Worm (Caenorhabditis elegans) whole organism, mixed stage, embryonic: ENCODE measurements around the gene inx-18.

Source experiments
- M03D4.4 ChIP-seq: sonication (generic microtip); optimal IDR thresholded peaks from 2 replicates; lab custom pipeline; 2017; ENCODE audit warnings: mild to moderate bottlenecking, missing genetic modification characterization, missing compliant biosample characterization
- bed-3 ChIP-seq: fragments of 200-800 bp; sonication (Bioruptor generic); optimal IDR thresholded peaks from 3 replicates; lab custom pipeline; 2018; ENCODE audit warnings: mild to moderate bottlenecking, missing genetic modification characterization, moderate library complexity, missing compliant biosample characterization
- blmp-1 ChIP-seq: fragments of 150-350 bp; optimal IDR thresholded peaks from 2 replicates; lab custom pipeline; 2014; ENCODE audit warnings: missing biosample characterization, missing genetic modification characterization
- ceh-39 ChIP-seq: fragments of 150-350 bp; optimal IDR thresholded peaks from 2 replicates; lab custom pipeline; 2014; ENCODE audit warnings: missing biosample characterization, missing genetic modification characterization
- ceh-43 ChIP-seq: fragments of 200-800 bp; sonication (Bioruptor generic); optimal IDR thresholded peaks from 2 replicates; lab custom pipeline; 2018; ENCODE audit warnings: mild to moderate bottlenecking, missing genetic modification characterization, moderate library complexity, missing compliant biosample characterization
- ceh-83 ChIP-seq: fragments of 200-800 bp; sonication (Bioruptor generic); optimal IDR thresholded peaks from 2 replicates; lab custom pipeline; 2018; ENCODE audit warnings: mild to moderate bottlenecking, missing genetic modification characterization, missing compliant biosample characterization
- ces-1 ChIP-seq: fragments of 150-350 bp; optimal IDR thresholded peaks from 2 replicates; lab custom pipeline; 2014; ENCODE audit warnings: missing biosample characterization, missing genetic modification reagents, missing genetic modification characterization
- cnd-1 ChIP-seq: fragments of 200-800 bp; sonication (Bioruptor generic); optimal IDR thresholded peaks from 2 replicates; lab custom pipeline; 2018; ENCODE audit warnings: mild to moderate bottlenecking, missing genetic modification characterization, missing compliant biosample characterization
- drap-1 ChIP-seq: fragments of 200-800 bp; sonication (Bioruptor generic); optimal IDR thresholded peaks from 3 replicates; lab custom pipeline; 2018; ENCODE audit warnings: mild to moderate bottlenecking, missing genetic modification characterization, missing compliant biosample characterization
- elt-1 ChIP-seq: sonication (generic microtip); optimal IDR thresholded peaks from 2 replicates; lab custom pipeline; 2017; ENCODE audit warnings: missing genetic modification characterization, mild to moderate bottlenecking, missing compliant biosample characterization, antibody characterized with exemption, moderate library complexity, borderline replicate concordance; ENCODE audit not compliant: insufficient read depth
- elt-3 ChIP-seq: fragments of 150-350 bp; optimal IDR thresholded peaks from 2 replicates; lab custom pipeline; 2014; ENCODE audit warnings: missing biosample characterization, missing genetic modification characterization
- flh-1 ChIP-seq: fragments of 200-800 bp; sonication (Bioruptor generic); optimal IDR thresholded peaks from 2 replicates; lab custom pipeline; 2018; ENCODE audit warnings: mild to moderate bottlenecking, missing genetic modification characterization, moderate library complexity, missing compliant biosample characterization
- ham-2 ChIP-seq: fragments of 200-800 bp; sonication (Bioruptor generic); optimal IDR thresholded peaks from 2 replicates; lab custom pipeline; 2018; ENCODE audit warnings: mild to moderate bottlenecking, missing genetic modification characterization, missing compliant biosample characterization
- hlh-1 ChIP-seq: fragments of 150-350 bp; optimal IDR thresholded peaks from 2 replicates; lab custom pipeline; 2014; ENCODE audit warnings: missing biosample characterization, missing genetic modification reagents, missing genetic modification characterization
- lin-13 ChIP-seq: fragments of 150-350 bp; optimal IDR thresholded peaks from 2 replicates; lab custom pipeline; 2014; ENCODE audit warnings: missing biosample characterization, missing genetic modification characterization
- lin-32 ChIP-seq: fragments of 200-800 bp; sonication (Bioruptor generic); optimal IDR thresholded peaks from 2 replicates; lab custom pipeline; 2018; ENCODE audit warnings: mild to moderate bottlenecking, missing genetic modification characterization, missing compliant biosample characterization
- lsy-2 ChIP-seq: fragments of 150-350 bp; optimal IDR thresholded peaks from 2 replicates; lab custom pipeline; 2014; ENCODE audit warnings: missing biosample characterization, missing genetic modification characterization
- mab-5 ChIP-seq: fragments of 150-350 bp; optimal IDR thresholded peaks from 2 replicates; lab custom pipeline; 2014; ENCODE audit warnings: missing biosample characterization, missing genetic modification characterization
- mep-1 ChIP-seq: fragments of 150-350 bp; optimal IDR thresholded peaks from 2 replicates; lab custom pipeline; 2017; ENCODE audit warnings: missing biosample characterization, missing genetic modification reagents, missing genetic modification characterization, inconsistent platforms
- mls-2 ChIP-seq: sonication (generic microtip); optimal IDR thresholded peaks from 2 replicates; lab custom pipeline; 2016; ENCODE audit warnings: mild to moderate bottlenecking, missing genetic modification characterization, moderate library complexity, missing compliant biosample characterization
- nhr-12 ChIP-seq: fragments of 150-350 bp; optimal IDR thresholded peaks from 2 replicates; lab custom pipeline; 2014; ENCODE audit warnings: missing biosample characterization, missing genetic modification characterization
- nhr-2 ChIP-seq: fragments of 150-350 bp; optimal IDR thresholded peaks from 2 replicates; lab custom pipeline; 2014; ENCODE audit warnings: missing biosample characterization, missing genetic modification characterization
- nhr-237 ChIP-seq: fragments of 150-350 bp; optimal IDR thresholded peaks from 2 replicates; lab custom pipeline; 2014; ENCODE audit warnings: missing biosample characterization, missing genetic modification characterization
- nhr-28 ChIP-seq: fragments of 150-350 bp; optimal IDR thresholded peaks from 2 replicates; lab custom pipeline; 2014; ENCODE audit warnings: missing biosample characterization, missing genetic modification characterization
- nhr-76 ChIP-seq: sonication (generic microtip); optimal IDR thresholded peaks from 2 replicates; lab custom pipeline; 2017; ENCODE audit warnings: missing biosample characterization, missing genetic modification characterization
- pha-4 ChIP-seq: fragments of 150-350 bp; optimal IDR thresholded peaks from 2 replicates; lab custom pipeline; 2018; ENCODE audit warnings: missing biosample characterization, missing genetic modification reagents, missing genetic modification characterization
- sem-2 ChIP-seq: fragments of 200-800 bp; sonication (Bioruptor generic); optimal IDR thresholded peaks from 2 replicates; lab custom pipeline; 2018; ENCODE audit warnings: mild to moderate bottlenecking, missing genetic modification characterization, missing compliant biosample characterization
- snpc-4 ChIP-seq: fragments of 150-350 bp; optimal IDR thresholded peaks from 2 replicates; lab custom pipeline; 2014; ENCODE audit warnings: missing biosample characterization, missing genetic modification characterization
- sptf-1 ChIP-seq: sonication (generic microtip); optimal IDR thresholded peaks from 2 replicates; lab custom pipeline; 2017; ENCODE audit warnings: mild to moderate bottlenecking, missing genetic modification characterization, moderate library complexity, missing compliant biosample characterization
- tbx-8 ChIP-seq: fragments of 200-800 bp; sonication (Bioruptor generic); optimal IDR thresholded peaks from 2 replicates; lab custom pipeline; 2018; ENCODE audit warnings: mild to moderate bottlenecking, missing genetic modification characterization, moderate library complexity, missing compliant biosample characterization
- unc-120 ChIP-seq: sonication (generic microtip); optimal IDR thresholded peaks from 2 replicates; lab custom pipeline; 2017; ENCODE audit warnings: missing genetic modification characterization, missing compliant biosample characterization; ENCODE audit not compliant: poor library complexity, severe bottlenecking
- unc-39 ChIP-seq: fragments of 150-350 bp; optimal IDR thresholded peaks from 2 replicates; lab custom pipeline; 2014; ENCODE audit warnings: missing biosample characterization, missing genetic modification characterization
- unc-62 ChIP-seq: fragments of 150-350 bp; optimal IDR thresholded peaks from 2 replicates; lab custom pipeline; 2014; ENCODE audit warnings: missing biosample characterization, missing genetic modification reagents, missing genetic modification characterization
- zip-8 ChIP-seq: fragments of 150-350 bp; optimal IDR thresholded peaks from 2 replicates; lab custom pipeline; 2014; ENCODE audit warnings: missing biosample characterization, missing genetic modification characterization
- ztf-11 ChIP-seq: fragments of 150-350 bp; optimal IDR thresholded peaks from 2 replicates; lab custom pipeline; 2014; ENCODE audit warnings: missing biosample characterization, missing genetic modification characterization

The inx-18 gene

ce11 chrIV:613155-613554, 7.0 kb downstream of the inx-18 start:
- TF ChIP-seq zip-8 (tag; lab: Kevin White, UChicago) (no peak), unc-62 (GFP tag; lab: Kevin White, UChicago) (no peak), drap-1 (GFP tag; lab: Kevin White, UChicago) (no peak), flh-1 (GFP tag; lab: Kevin White, UChicago) (no peak), elt-3 (tag; lab: Kevin White, UChicago) (no peak), tbx-8 (GFP tag; lab: Kevin White, UChicago) (no peak), ceh-43 (no peak), nhr-76 (tag; lab: Kevin White, UChicago) (no peak), bed-3 (GFP tag; lab: Kevin White, UChicago) (no peak), sem-2 (GFP tag; lab: Kevin White, UChicago) (no peak), unc-120 (no peak), nhr-28 (tag; lab: Kevin White, UChicago) (no peak), snpc-4 (tag; lab: Kevin White, UChicago) (no peak), ztf-11 (no peak), ham-2 (GFP tag; lab: Kevin White, UChicago) (no peak), ceh-83 (GFP tag; lab: Kevin White, UChicago) (no peak)

ce11 chrIV:615244-615643, 9.1 kb downstream of the inx-18 start, which contains the start of gene C18H7.1:
TSS of gene C18H7.1 (plus strand) at chrIV:615544.
- TF ChIP-seq unc-62 (GFP tag; lab: Kevin White, UChicago): no peak
- no peak for TF ChIP-seq nhr-2 (tag; lab: Kevin White, UChicago)
- TF ChIP-seq ceh-83 (GFP tag; lab: Kevin White, UChicago): no peak
- no peak for TF ChIP-seq sem-2 (GFP tag; lab: Kevin White, UChicago)
- no peak for TF ChIP-seq lsy-2 (tag; lab: Kevin White, UChicago)
- no peak for TF ChIP-seq bed-3 (GFP tag; lab: Kevin White, UChicago)
- no peak for TF ChIP-seq sptf-1 (tag; lab: Kevin White, UChicago)
- no peak for TF ChIP-seq mls-2

ce11 chrIV:619766-620165, 13.6 kb downstream of the inx-18 start:
- TF ChIP-seq pha-4 (tag; lab: Kevin White, UChicago) (no peak), cnd-1 (no peak), elt-3 (tag; lab: Kevin White, UChicago) (no peak), lsy-2 (tag; lab: Kevin White, UChicago) (no peak), nhr-2 (tag; lab: Kevin White, UChicago) (no peak), nhr-76 (tag; lab: Kevin White, UChicago) (no peak), flh-1 (GFP tag; lab: Kevin White, UChicago) (no peak), bed-3 (GFP tag; lab: Kevin White, UChicago) (no peak), lin-32 (GFP tag; lab: Kevin White, UChicago) (no peak), lin-13 (tag; lab: Kevin White, UChicago) (no peak)

- peak; percentile 82 for TF ChIP-seq drap-1 (GFP tag; lab: Kevin White, UChicago)
- TF ChIP-seq mls-2: peak; percentile 78
- TF ChIP-seq mep-1 (tag; lab: Kevin White, UChicago): peak; percentile 29
- no peak for TF ChIP-seq lin-13 (tag; lab: Kevin White, UChicago)
- TF ChIP-seq M03D4.4: peak; percentile 86
- TF ChIP-seq mab-5 (tag; lab: Kevin White, UChicago): no peak
- peak; percentile 91 for TF ChIP-seq sptf-1 (tag; lab: Kevin White, UChicago)
- TF ChIP-seq nhr-237: peak; percentile 8
- peak; percentile 85 for TF ChIP-seq ceh-83 (GFP tag; lab: Kevin White, UChicago)
- TF ChIP-seq elt-1: no peak
- TF ChIP-seq bed-3 (GFP tag; lab: Kevin White, UChicago): peak; percentile 69
- TF ChIP-seq nhr-2 (tag; lab: Kevin White, UChicago): no peak
- peak; percentile 20 for TF ChIP-seq nhr-28 (tag; lab: Kevin White, UChicago)
- peak; percentile 72 for TF ChIP-seq tbx-8 (GFP tag; lab: Kevin White, UChicago)
- peak; percentile 5 for TF ChIP-seq unc-62 (GFP tag; lab: Kevin White, UChicago)
- TF ChIP-seq unc-120: peak; percentile 76
- peak; percentile 76 for TF ChIP-seq cnd-1
- TF ChIP-seq ceh-39 (tag; lab: Kevin White, UChicago): no peak
- no peak for TF ChIP-seq snpc-4 (tag; lab: Kevin White, UChicago)
- TF ChIP-seq blmp-1: no peak
- no peak for TF ChIP-seq zip-8 (tag; lab: Kevin White, UChicago)
- peak; percentile 81 for TF ChIP-seq lin-32 (GFP tag; lab: Kevin White, UChicago)
- TF ChIP-seq nhr-76 (tag; lab: Kevin White, UChicago): no peak
- TF ChIP-seq ces-1 (GFP tag; lab: Kevin White, UChicago): peak; percentile 28
- TF ChIP-seq lsy-2 (tag; lab: Kevin White, UChicago): peak; percentile 2
- peak; percentile 74 for TF ChIP-seq ceh-43
- TF ChIP-seq hlh-1 (tag; lab: Kevin White, UChicago): no peak
- peak; percentile 61 for TF ChIP-seq sem-2 (GFP tag; lab: Kevin White, UChicago)
- no peak for TF ChIP-seq elt-3 (tag; lab: Kevin White, UChicago)
- no peak for TF ChIP-seq unc-39
- TF ChIP-seq nhr-12 (tag; lab: Kevin White, UChicago): no peak
- TF ChIP-seq ztf-11: peak; percentile 21
- peak; percentile 68 for TF ChIP-seq ham-2 (GFP tag; lab: Kevin White, UChicago)
- TF ChIP-seq flh-1 (GFP tag; lab: Kevin White, UChicago): peak; percentile 70
- TF ChIP-seq pha-4 (tag; lab: Kevin White, UChicago): peak; percentile 26
These were observed 14.2 kb downstream of the inx-18 start for ce11 chrIV:620324-620723.
